Worm (Caenorhabditis elegans): ENCODE results near the gene B0403.5.
A peak's percentile ranks its signal among the peaks of the same experiment; 100 is the strongest.

B0403.5 gene

DNA sequence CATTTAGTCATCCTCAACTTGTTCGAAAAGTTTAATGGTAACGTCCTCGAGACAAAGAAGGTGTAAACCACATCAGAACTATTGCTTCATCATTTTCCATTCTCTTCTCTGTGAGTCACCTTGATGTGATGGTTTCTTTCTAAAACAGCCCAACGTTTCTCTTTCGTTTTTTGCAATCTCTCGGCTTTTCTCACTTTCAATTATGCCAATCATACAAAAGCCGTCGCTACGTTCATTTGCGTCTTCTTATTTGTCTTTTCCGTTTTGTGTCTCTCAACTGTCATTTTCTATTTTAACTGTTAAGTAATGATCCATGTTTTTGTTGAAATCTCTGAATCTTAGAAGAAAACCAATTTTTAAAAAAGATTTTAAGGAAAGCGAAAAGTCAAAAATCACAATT lies at the start of gene B0403.5:
Gene B0403.5, plus strand, starts transcription at position 368 of the 400 bp plus-strand sequence.
- no peak for TF ChIP-seq W03F9.2 (tag; optimal IDR thresholded peaks at IDR 0.05)
- TF ChIP-seq dao-5 (tag; optimal IDR thresholded peaks at IDR 0.05): no peak
- TF ChIP-seq him-1 (tag; optimal IDR thresholded peaks at IDR 0.05): no peak

DNA sequence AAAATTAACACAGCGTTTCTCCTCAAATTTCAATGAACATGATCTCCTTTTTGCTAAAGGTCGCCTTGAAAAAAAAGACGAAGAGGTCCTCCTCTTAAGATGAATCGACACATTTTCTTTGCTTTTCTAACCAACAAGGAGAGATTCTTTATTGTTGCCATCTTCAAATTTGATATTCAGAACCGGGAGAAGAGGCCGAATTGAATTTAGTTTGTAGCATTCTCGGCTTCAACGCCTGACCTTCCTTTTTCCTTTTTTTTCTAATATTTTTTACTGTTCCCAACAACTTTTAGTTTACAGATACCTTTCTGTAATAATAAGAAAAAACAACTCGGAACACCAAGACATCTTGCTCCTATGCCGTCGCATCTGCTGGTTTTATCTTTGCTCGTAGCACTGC lies 37.8 kb upstream of the B0403.5 start, which contains the start of gene cah-5:
Gene cah-5, plus strand, starts transcription at position 301 of the 400 bp plus-strand sequence.
- TF ChIP-seq W03F9.2 (tag; optimal IDR thresholded peaks at IDR 0.05): no peak
- TF ChIP-seq him-1 (tag; optimal IDR thresholded peaks at IDR 0.05): no peak
- TF ChIP-seq dao-5 (tag; optimal IDR thresholded peaks at IDR 0.05): no peak

DNA sequence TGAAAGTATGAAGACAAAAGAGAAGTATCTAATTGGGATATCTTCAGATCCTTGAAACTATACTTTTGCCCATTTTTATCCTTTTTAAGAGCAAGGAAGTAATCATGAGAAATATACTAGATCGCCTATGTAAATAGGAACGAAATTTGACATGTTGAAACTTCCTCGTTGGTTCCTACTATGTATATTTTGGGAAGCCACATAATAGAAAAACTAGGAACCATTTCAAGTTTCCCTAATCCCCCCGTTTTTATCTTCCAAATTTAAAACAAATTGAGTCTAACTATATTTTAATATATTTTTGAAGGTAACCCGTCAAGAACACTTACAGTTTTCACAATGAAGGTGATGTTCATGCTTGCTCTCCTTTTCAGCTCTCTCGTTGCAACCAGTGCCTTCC lies 28.7 kb upstream of the B0403.5 start, which contains the start of gene flp-26:
Gene flp-26, plus strand, starts transcription at position 301 of the 400 bp plus-strand sequence.
- TF ChIP-seq dao-5 (tag; optimal IDR thresholded peaks at IDR 0.05) (no peak), W03F9.2 (tag; optimal IDR thresholded peaks at IDR 0.05) (no peak), him-1 (tag; optimal IDR thresholded peaks at IDR 0.05) (no peak)

DNA sequence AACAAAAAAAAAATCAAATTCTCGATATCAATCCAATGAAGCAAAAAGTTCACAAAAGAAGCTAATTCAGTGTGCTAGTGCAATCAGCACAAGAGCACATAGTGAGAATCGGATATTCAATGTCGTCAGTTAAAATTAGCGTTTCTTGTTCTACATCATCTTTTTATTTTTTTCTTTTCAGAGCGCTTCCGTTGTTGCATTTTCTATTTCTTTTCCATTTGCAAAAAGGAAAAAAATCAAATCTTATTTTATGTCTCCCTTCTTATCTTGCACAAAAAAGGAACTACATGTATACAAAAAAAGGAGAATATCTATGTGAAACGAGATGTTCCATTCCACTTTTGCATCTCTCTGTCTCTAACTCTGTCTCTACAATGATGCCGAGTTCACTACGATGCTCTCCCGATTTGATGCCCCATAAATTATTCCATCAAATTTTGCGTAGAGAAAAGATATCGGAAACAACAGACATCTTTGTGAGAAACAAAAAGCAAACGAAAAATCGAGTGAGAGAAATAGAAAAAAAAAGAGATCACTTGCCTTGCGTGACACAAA lies 23.7 kb upstream of the B0403.5 start:
- TF ChIP-seq him-1 (tag; optimal IDR thresholded peaks at IDR 0.05) (no peak), dao-5 (tag; optimal IDR thresholded peaks at IDR 0.05) (no peak), W03F9.2 (tag; optimal IDR thresholded peaks at IDR 0.05) (no peak)

DNA sequence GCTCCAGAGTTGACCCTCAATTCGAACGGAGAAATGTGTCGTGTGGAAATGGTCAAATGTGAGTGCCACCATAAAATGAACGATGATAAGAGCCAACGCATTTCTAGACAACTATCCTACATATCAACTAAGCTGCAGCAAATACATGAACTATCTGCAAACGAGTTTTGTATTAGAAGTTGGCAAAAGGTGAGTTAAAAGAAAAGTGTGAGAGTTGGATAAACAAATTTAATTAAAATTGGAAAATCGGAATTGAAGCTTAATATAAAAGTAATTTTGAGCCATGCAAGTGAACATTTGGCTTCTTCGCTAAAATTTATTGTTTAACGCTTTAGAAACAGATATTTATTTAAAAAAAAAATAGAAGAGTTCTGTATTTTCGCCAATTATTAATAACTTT lies 21.6 kb upstream of the B0403.5 start, which contains the start of gene cest-19:
Gene cest-19, minus strand, starts transcription at position 101 of the 400 bp plus-strand sequence.
- TF ChIP-seq him-1 (tag; optimal IDR thresholded peaks at IDR 0.05) (no peak), dao-5 (tag; optimal IDR thresholded peaks at IDR 0.05) (no peak), W03F9.2 (tag; optimal IDR thresholded peaks at IDR 0.05) (no peak)

- TF ChIP-seq dao-5 (tag; optimal IDR thresholded peaks at IDR 0.05) (no peak), him-1 (tag; optimal IDR thresholded peaks at IDR 0.05) (no peak), W03F9.2 (tag; optimal IDR thresholded peaks at IDR 0.05) (no peak)
Measured at ce11 chrX:7037998-7038397, 19.5 kb upstream of the B0403.5 start.

- TF ChIP-seq W03F9.2 (tag; optimal IDR thresholded peaks at IDR 0.05) (no peak), dao-5 (tag; optimal IDR thresholded peaks at IDR 0.05) (no peak), him-1 (tag; optimal IDR thresholded peaks at IDR 0.05) (no peak)
Measured at ce11 chrX:7040760-7041159, 16.8 kb upstream of the B0403.5 start.

DNA sequence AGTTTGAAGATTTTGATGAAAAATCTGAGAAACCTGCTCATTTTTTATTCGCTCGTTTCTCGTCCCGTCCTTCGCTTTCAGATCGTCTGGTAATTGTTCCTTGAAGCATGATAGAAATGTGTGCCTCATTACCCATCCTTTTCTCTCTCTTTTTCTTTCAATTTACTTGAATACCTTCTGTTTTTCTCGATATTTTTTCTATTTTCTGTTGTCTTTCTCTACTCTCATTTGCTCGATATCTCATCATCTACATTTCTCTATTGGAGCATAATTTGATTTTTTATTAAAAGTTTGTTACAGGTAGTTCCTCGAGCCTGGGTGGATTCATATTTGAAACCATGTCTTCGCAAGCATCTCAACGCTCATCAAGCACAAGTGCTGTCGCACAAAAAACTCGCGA lies 7.2 kb upstream of the B0403.5 start, which contains the start of gene ubc-17:
Gene ubc-17, plus strand, starts transcription at position 301 of the 400 bp plus-strand sequence.
- TF ChIP-seq him-1 (tag; optimal IDR thresholded peaks at IDR 0.05) (no peak), dao-5 (tag; optimal IDR thresholded peaks at IDR 0.05) (no peak), W03F9.2 (tag; optimal IDR thresholded peaks at IDR 0.05) (no peak)

DNA sequence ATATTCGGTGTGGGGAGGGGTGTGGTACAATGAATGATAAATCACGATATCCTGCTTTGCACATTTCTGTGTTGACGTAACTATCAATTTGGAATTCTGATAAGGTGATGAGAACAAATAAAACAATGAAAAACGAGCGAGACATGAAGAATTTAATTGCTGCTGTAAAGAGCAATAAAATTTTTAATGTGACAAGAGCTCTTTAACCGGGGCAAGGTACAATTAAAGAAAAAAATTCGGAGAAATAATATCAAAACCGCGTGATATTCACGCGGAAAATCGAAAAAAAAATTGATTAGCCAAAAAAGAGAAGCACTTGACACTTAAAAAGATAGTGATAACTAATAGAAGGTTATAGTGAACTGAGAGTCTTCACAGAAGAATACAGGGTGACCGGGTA lies 3.7 kb downstream of the B0403.5 start:
- TF ChIP-seq him-1 (tag; optimal IDR thresholded peaks at IDR 0.05): no peak
- TF ChIP-seq dao-5 (tag; optimal IDR thresholded peaks at IDR 0.05): no peak
- TF ChIP-seq W03F9.2 (tag; optimal IDR thresholded peaks at IDR 0.05): no peak

- TF ChIP-seq him-1 (tag; optimal IDR thresholded peaks at IDR 0.05): no peak
Measured at ce11 chrX:7063236-7063635, 5.7 kb downstream of the B0403.5 start, which contains the start of gene B0403.3. Gene B0403.3 (minus strand): TSS chrX:7063336.

ce11 chrX:7066003-7066402 lies 8.5 kb downstream of the B0403.5 start:
- TF ChIP-seq dao-5 (tag; optimal IDR thresholded peaks at IDR 0.05): no peak
- no peak for TF ChIP-seq W03F9.2 (tag; optimal IDR thresholded peaks at IDR 0.05)
- TF ChIP-seq him-1 (tag; optimal IDR thresholded peaks at IDR 0.05): no peak

- TF ChIP-seq him-1 (tag; optimal IDR thresholded peaks at IDR 0.05) (no peak), dao-5 (tag; optimal IDR thresholded peaks at IDR 0.05) (no peak), W03F9.2 (tag; optimal IDR thresholded peaks at IDR 0.05) (no peak)
Measured at ce11 chrX:7067250-7067958, 9.9 kb downstream of the B0403.5 start.

DNA sequence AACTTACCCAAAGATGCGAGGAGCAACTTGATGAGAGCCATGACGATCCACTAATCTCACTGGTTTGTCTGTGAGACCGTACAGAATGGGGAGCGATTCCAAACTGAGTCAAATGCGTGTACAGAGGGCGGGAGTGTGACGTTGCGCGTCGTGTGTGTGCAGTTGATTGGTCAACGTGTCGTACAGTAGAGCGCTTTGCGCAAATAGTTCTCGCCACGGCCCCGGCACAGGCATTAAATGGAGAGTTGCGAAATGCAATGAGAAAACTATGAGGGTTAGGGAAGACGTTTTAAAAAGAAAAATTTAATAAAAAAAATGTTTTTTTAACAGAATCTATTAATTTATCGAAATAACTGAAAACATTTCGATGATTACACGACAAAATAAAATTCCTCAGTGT lies 10.9 kb downstream of the B0403.5 start, which contains the start of gene pdi-6:
Gene pdi-6, minus strand, starts transcription at position 164 of the 400 bp plus-strand sequence.
- peak; percentile 81 for TF ChIP-seq W03F9.2 (tag; optimal IDR thresholded peaks at IDR 0.05)
- no peak for TF ChIP-seq dao-5 (tag; optimal IDR thresholded peaks at IDR 0.05)
- TF ChIP-seq him-1 (tag; optimal IDR thresholded peaks at IDR 0.05): peak; percentile 60

DNA sequence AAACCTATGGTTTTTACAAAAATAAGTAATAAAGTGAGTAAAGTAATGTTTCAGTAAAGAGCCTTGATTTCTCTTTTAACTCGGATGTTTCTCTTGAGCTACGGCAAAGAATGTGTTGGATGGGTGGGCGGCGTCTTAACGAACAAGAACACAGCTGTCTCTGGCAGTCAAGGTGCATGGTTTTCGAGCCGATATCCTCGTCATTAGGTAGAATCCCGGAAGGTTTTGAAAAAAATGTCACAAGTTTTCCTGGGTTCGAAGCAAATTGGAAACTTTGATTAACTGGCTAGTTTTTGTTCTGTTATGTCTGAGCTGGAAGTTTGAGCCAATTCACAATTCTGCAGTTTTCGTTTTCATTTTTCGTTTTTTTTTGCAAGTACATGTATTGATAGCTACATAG lies 17.7 kb downstream of the B0403.5 start, which contains the start of gene B0403.6:
Gene B0403.6, minus strand, starts transcription at position 101 of the 400 bp plus-strand sequence.
- TF ChIP-seq dao-5 (tag; optimal IDR thresholded peaks at IDR 0.05) (no peak), him-1 (tag; optimal IDR thresholded peaks at IDR 0.05) (no peak), W03F9.2 (tag; optimal IDR thresholded peaks at IDR 0.05) (no peak)
